Worm (Caenorhabditis elegans) whole organism, midembryonic: ENCODE data around the gene Y22D7AL.15.

Source experiments
- cog-1 ChIP-seq: sonication (generic microtip); optimal IDR thresholded peaks from 2 replicates; lab custom pipeline; 2016; ENCODE audit warnings: missing genetic modification characterization, missing compliant biosample characterization
- flt-1 ChIP-seq: fragments of 200-800 bp; sonication (Bioruptor generic); IDR thresholded peaks from 2 replicates; pipeline ENCODE4 v1.3.6; 2022; ENCODE audit warnings: missing genetic modification characterization, missing compliant biosample characterization
- ref-1 ChIP-seq: fragments of 200-800 bp; sonication (Bioruptor generic); conservative IDR thresholded peaks from 2 replicates; pipeline ENCODE4 v1.3.6; 2022; ENCODE audit warnings: missing genetic modification reagents, missing genetic modification characterization, missing compliant biosample characterization
- ztf-29 ChIP-seq: fragments of 200-800 bp; sonication (Bioruptor generic); IDR thresholded peaks from 2 replicates; pipeline ENCODE4 v1.3.6; 2022; ENCODE audit warnings: missing genetic modification reagents, missing genetic modification characterization, missing compliant biosample characterization

ce11 chrIII:1676588-1676987, 16.9 kb upstream of the Y22D7AL.15 start, which contains the start of gene Y22D7AR.6:
- TF ChIP-seq ztf-29 (GFP tag; lab: Robert Waterston, UW) (no peak), flt-1 (no peak), ref-1 (GFP tag; lab: Robert Waterston, UW) (no peak), cog-1 (tag; lab: Kevin White, UChicago) (no peak)
